Worm (Caenorhabditis elegans) whole organism, late embryonic: Measurements from ENCODE around the gene F26D11.12.

Experiments used
- Y22D7AL.16 ChIP-seq: sonication (generic microtip); optimal IDR thresholded peaks from 2 replicates; lab custom pipeline; 2016; ENCODE audit warnings: missing genetic modification characterization, missing compliant biosample characterization
- ama-1 ChIP-seq: fragments of 150-350 bp; optimal IDR thresholded peaks from 2 replicates; lab custom pipeline; 2014
- ceh-18 ChIP-seq: sonication (generic microtip); optimal IDR thresholded peaks from 2 replicates; lab custom pipeline; 2016; ENCODE audit warnings: missing genetic modification characterization, missing compliant biosample characterization
- ceh-30 ChIP-seq: fragments of 150-350 bp; optimal IDR thresholded peaks from 2 replicates; lab custom pipeline; 2014; ENCODE audit warnings: missing biosample characterization, missing genetic modification characterization
- ceh-31 ChIP-seq: sonication (generic microtip); optimal IDR thresholded peaks from 2 replicates; lab custom pipeline; 2016; ENCODE audit warnings: missing genetic modification characterization, missing compliant biosample characterization
- ceh-9 ChIP-seq: sonication (generic microtip); optimal IDR thresholded peaks from 2 replicates; lab custom pipeline; 2016; ENCODE audit warnings: mild to moderate bottlenecking, missing genetic modification characterization, inconsistent platforms, missing compliant biosample characterization
- fkh-10 ChIP-seq: fragments of 150-350 bp; optimal IDR thresholded peaks from 2 replicates; lab custom pipeline; 2014; ENCODE audit warnings: missing biosample characterization, missing genetic modification reagents, missing genetic modification characterization
- lim-6 ChIP-seq: sonication (generic microtip); optimal IDR thresholded peaks from 2 replicates; lab custom pipeline; 2016; ENCODE audit warnings: missing genetic modification characterization, missing compliant biosample characterization
- pag-3 ChIP-seq: sonication (generic microtip); optimal IDR thresholded peaks from 2 replicates; lab custom pipeline; 2016; ENCODE audit warnings: missing compliant biosample characterization, missing genetic modification characterization, borderline replicate concordance
- pha-4 ChIP-seq: fragments of 150-350 bp; optimal IDR thresholded peaks from 2 replicates; lab custom pipeline; 2018; ENCODE audit warnings: missing biosample characterization, missing genetic modification reagents, missing genetic modification characterization
- sdc-2 ChIP-seq: sonication (generic microtip); optimal IDR thresholded peaks from 2 replicates; lab custom pipeline; 2016; ENCODE audit warnings: missing genotype, missing genetic modification characterization, missing compliant biosample characterization
- tbx-2 ChIP-seq: sonication (generic microtip); optimal IDR thresholded peaks from 2 replicates; lab custom pipeline; 2016; ENCODE audit warnings: missing genetic modification characterization, missing compliant biosample characterization
- unc-55 ChIP-seq: sonication (generic microtip); optimal IDR thresholded peaks from 2 replicates; lab custom pipeline; 2017; ENCODE audit warnings: missing biosample characterization, missing genetic modification reagents, missing genetic modification characterization

ce11 chrV:7928660-7929059, 26.5 kb downstream of the F26D11.12 start, which contains the start of gene srsx-5:
- TF ChIP-seq ceh-30 (tag; lab: Kevin White, UChicago), result no peak
- TF ChIP-seq Y22D7AL.16 (tag; lab: Kevin White, UChicago), result no peak
- TF ChIP-seq tbx-2 (tag; lab: Kevin White, UChicago), result no peak
- TF ChIP-seq pha-4 (tag; lab: Kevin White, UChicago), result no peak
- no peak for TF ChIP-seq ceh-31 (tag; lab: Kevin White, UChicago)
- TF ChIP-seq ceh-18, result no peak
- TF ChIP-seq sdc-2, result no peak
- TF ChIP-seq lim-6 (tag; lab: Kevin White, UChicago), result no peak
- no peak for TF ChIP-seq pag-3 (tag; lab: Kevin White, UChicago)
- TF ChIP-seq unc-55 (GFP tag; lab: Kevin White, UChicago), result no peak
- no peak for TF ChIP-seq fkh-10 (GFP tag; lab: Kevin White, UChicago)
- TF ChIP-seq ama-1 (lab: Kevin White, UChicago), result no peak
- TF ChIP-seq ceh-9, result no peak
